Fruit fly (Drosophila melanogaster) whole organism, prepupa: Measurements from ENCODE around the gene Axs.

Experiments used
- achi ChIP-seq: fragments of 200-800 bp; sonication (Bioruptor generic); optimal IDR thresholded peaks from 3 replicates; lab custom pipeline; 2016; ENCODE audit warnings: missing biosample characterization, missing genetic modification characterization
- eg ChIP-seq: fragments of 200-800 bp; sonication (Bioruptor generic); IDR thresholded peaks from 3 replicates; pipeline ENCODE4 v1.3.6; 2022; ENCODE audit warnings: missing biosample characterization, missing genetic modification characterization

DNA sequence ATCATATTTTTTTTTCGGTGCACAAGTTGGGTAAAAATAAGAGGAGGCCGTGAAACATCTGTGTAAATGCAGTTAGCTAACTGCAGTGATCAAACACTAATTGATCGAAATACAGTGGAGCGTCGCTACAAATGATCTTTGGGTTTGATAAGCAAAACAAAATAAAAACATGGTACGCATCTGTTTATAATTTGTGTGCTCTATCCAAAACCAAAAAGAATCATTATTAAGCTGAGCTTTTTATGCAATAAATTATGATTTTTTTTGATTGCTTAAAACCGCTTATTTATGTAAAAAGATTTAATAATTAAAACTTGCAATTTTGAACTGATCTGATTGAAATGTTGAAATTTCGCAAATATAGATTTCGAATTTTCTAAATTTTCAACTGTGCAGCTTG lies 13.4 kb downstream of the Axs start:
- TF ChIP-seq achi (GFP tag; lab: Kevin White, UChicago) (peak; percentile 27), eg (GFP tag; lab: Robert Waterston, UW) (no peak)
